Worm (Caenorhabditis elegans): ENCODE measurements around the gene F13A2.3.
A peak's percentile ranks its signal among the peaks of the same experiment; 100 is the strongest.

Gene F13A2.3

ce11 chrV:4396257-4396656 is at the start of gene F13A2.3:
Gene F13A2.3, minus strand, starts transcription at chrV:4396357.
- TF ChIP-seq elt-3 (tag; optimal IDR thresholded peaks at IDR 0.05): no peak
- no peak for TF ChIP-seq ZK546.5 (tag; optimal IDR thresholded peaks at IDR 0.05)
- no peak for TF ChIP-seq nhr-237 (tag; optimal IDR thresholded peaks at IDR 0.05)
- TF ChIP-seq zag-1 (tag; optimal IDR thresholded peaks at IDR 0.05): no peak
- TF ChIP-seq nhr-11 (tag; optimal IDR thresholded peaks at IDR 0.05): no peak
- TF ChIP-seq mbf-1 (tag; optimal IDR thresholded peaks at IDR 0.05): no peak
- no peak for TF ChIP-seq mdl-1 (tag; optimal IDR thresholded peaks at IDR 0.05)
- no peak for TF ChIP-seq alr-1 (tag; optimal IDR thresholded peaks at IDR 0.05)
- TF ChIP-seq aly-2 (tag; optimal IDR thresholded peaks at IDR 0.05): no peak
- no peak for TF ChIP-seq nhr-10 (tag; optimal IDR thresholded peaks at IDR 0.05)

- TF ChIP-seq Y55F3AM.14 (GFP tag; optimal IDR thresholded peaks at IDR 0.05) (no peak), fos-1 (tag; optimal IDR thresholded peaks at IDR 0.05) (peak; percentile 58)
These were observed 46.7 kb upstream of the F13A2.3 start, which contains the start of gene rft-1 for ce11 chrV:4442749-4443381. Gene rft-1, minus strand, starts transcription at chrV:4443223.

ce11 chrV:4437215-4437614 is 41.1 kb upstream of the F13A2.3 start:
- TF ChIP-seq lin-39 (tag; optimal IDR thresholded peaks at IDR 0.05) (no peak), nhr-6 (tag; optimal IDR thresholded peaks at IDR 0.05) (no peak), blmp-1 (tag; optimal IDR thresholded peaks at IDR 0.05; ENCODE audit: insufficient read depth) (peak; percentile 61), ZK546.5 (tag; optimal IDR thresholded peaks at IDR 0.05) (no peak), ztf-4 (tag; optimal IDR thresholded peaks at IDR 0.05) (no peak), F13H6.1 (tag; optimal IDR thresholded peaks at IDR 0.05) (no peak), mdl-1 (tag; optimal IDR thresholded peaks at IDR 0.05) (no peak), nhr-25 (tag; optimal IDR thresholded peaks at IDR 0.05) (peak; percentile 17), nhr-10 (tag; optimal IDR thresholded peaks at IDR 0.05) (no peak), elt-1 (tag; optimal IDR thresholded peaks at IDR 0.05) (no peak), aly-2 (tag; optimal IDR thresholded peaks at IDR 0.05) (no peak)

- TF ChIP-seq lin-11 (tag; optimal IDR thresholded peaks at IDR 0.05) (no peak), snpc-4 (tag; optimal IDR thresholded peaks at IDR 0.05) (no peak), ceh-16 (tag; optimal IDR thresholded peaks at IDR 0.05) (no peak), elt-1 (tag; optimal IDR thresholded peaks at IDR 0.05) (no peak), dmd-4 (tag; optimal IDR thresholded peaks at IDR 0.05) (no peak), unc-62 (GFP tag; optimal IDR thresholded peaks at IDR 0.05) (no peak), blmp-1 (tag; optimal IDR thresholded peaks at IDR 0.05; ENCODE audit: insufficient read depth) (no peak), mbf-1 (tag; optimal IDR thresholded peaks at IDR 0.05) (no peak), nhr-77 (tag; optimal IDR thresholded peaks at IDR 0.05) (no peak), C34F6.9 (tag; optimal IDR thresholded peaks at IDR 0.05) (no peak), F13H6.1 (tag; optimal IDR thresholded peaks at IDR 0.05) (no peak), zag-1 (tag; optimal IDR thresholded peaks at IDR 0.05) (no peak), crh-2 (tag; optimal IDR thresholded peaks at IDR 0.05) (no peak)
These were observed 39.3 kb upstream of the F13A2.3 start, which contains the start of gene Y47D7A.13 for ce11 chrV:4435411-4435981. Gene Y47D7A.13, minus strand, starts transcription at chrV:4435927.

- no peak for TF ChIP-seq dmd-4 (tag; optimal IDR thresholded peaks at IDR 0.05)
- TF ChIP-seq gmeb-1 (tag; optimal IDR thresholded peaks at IDR 0.05): no peak
- no peak for TF ChIP-seq elt-3 (tag; optimal IDR thresholded peaks at IDR 0.05)
- TF ChIP-seq F13H6.1 (tag; optimal IDR thresholded peaks at IDR 0.05): no peak
- no peak for TF ChIP-seq sma-3 (GFP tag; optimal IDR thresholded peaks at IDR 0.05)
- no peak for TF ChIP-seq ceh-82 (tag; optimal IDR thresholded peaks at IDR 0.05)
- no peak for TF ChIP-seq aly-2 (tag; optimal IDR thresholded peaks at IDR 0.05)
- TF ChIP-seq lin-39 (tag; optimal IDR thresholded peaks at IDR 0.05): no peak
- no peak for TF ChIP-seq mbf-1 (tag; optimal IDR thresholded peaks at IDR 0.05)
These were observed 36.7 kb upstream of the F13A2.3 start, which contains the start of gene Y47D7A.15 for ce11 chrV:4432783-4433237. Gene Y47D7A.15, minus strand, starts transcription at chrV:4433187.

ce11 chrV:4429576-4429975 is 33.4 kb upstream of the F13A2.3 start, which contains the start of gene Y47D7A.12:
Gene Y47D7A.12, minus strand, starts transcription at chrV:4429676.
- TF ChIP-seq blmp-1 (tag; optimal IDR thresholded peaks at IDR 0.05; ENCODE audit: insufficient read depth): no peak
